Worm (Caenorhabditis elegans): ENCODE measurements around the gene rnp-7.

The rnp-7 gene

ce11 chrIII:7153747-7154238 lies 7.2 kb downstream of the rnp-7 start, which contains the start of gene ogt-1:
Gene ogt-1, minus strand, starts transcription at chrIII:7153797.
- peak; percentile 25 for TF ChIP-seq hmg-4 (GFP tag; optimal IDR thresholded peaks at IDR 0.05)
- TF ChIP-seq F13C5.2 (tag; optimal IDR thresholded peaks at IDR 0.05) = peak; percentile 32
- TF ChIP-seq ceh-13 (GFP tag; optimal IDR thresholded peaks at IDR 0.05) = no peak

ce11 chrIII:7152569-7152968 lies 8.4 kb downstream of the rnp-7 start:
- no peak for TF ChIP-seq hnd-1 (tag; optimal IDR thresholded peaks at IDR 0.05)
- TF ChIP-seq aly-1 (tag; optimal IDR thresholded peaks at IDR 0.05) = no peak
- TF ChIP-seq hmbx-1 (tag; optimal IDR thresholded peaks at IDR 0.05) = no peak
- TF ChIP-seq ets-7 (tag; optimal IDR thresholded peaks at IDR 0.05) = no peak
- TF ChIP-seq F13C5.2 (tag; optimal IDR thresholded peaks at IDR 0.05) = no peak
- TF ChIP-seq tbx-11 (GFP tag; IDR thresholded peaks at IDR 0.05) = no peak
- no peak for TF ChIP-seq ceh-36 (tag; optimal IDR thresholded peaks at IDR 0.05)
- no peak for TF ChIP-seq tra-4 (tag; optimal IDR thresholded peaks at IDR 0.05)
- no peak for TF ChIP-seq sea-1 (GFP tag; conservative IDR thresholded peaks at IDR 0.05)
- no peak for TF ChIP-seq flt-1 (GFP tag; IDR thresholded peaks at IDR 0.05)
- TF ChIP-seq ceh-13 (GFP tag; optimal IDR thresholded peaks at IDR 0.05) = no peak
- no peak for TF ChIP-seq scrt-1 (GFP tag; IDR thresholded peaks at IDR 0.05)
- TF ChIP-seq hmg-4 (GFP tag; optimal IDR thresholded peaks at IDR 0.05) = no peak
- no peak for TF ChIP-seq B0310.2 (tag; optimal IDR thresholded peaks at IDR 0.05)
- TF ChIP-seq ama-1 (optimal IDR thresholded peaks at IDR 0.05) = no peak
- TF ChIP-seq pes-1 (GFP tag; IDR thresholded peaks at IDR 0.05) = no peak
- no peak for TF ChIP-seq tbx-37 (GFP tag; conservative IDR thresholded peaks at IDR 0.05)

- TF ChIP-seq tbx-11 (GFP tag; IDR thresholded peaks at IDR 0.05) (no peak), hnd-1 (tag; optimal IDR thresholded peaks at IDR 0.05) (no peak), tbx-37 (GFP tag; conservative IDR thresholded peaks at IDR 0.05) (no peak), sea-1 (GFP tag; conservative IDR thresholded peaks at IDR 0.05) (no peak), ama-1 (optimal IDR thresholded peaks at IDR 0.05) (no peak), tra-4 (tag; optimal IDR thresholded peaks at IDR 0.05) (no peak), flt-1 (GFP tag; IDR thresholded peaks at IDR 0.05) (no peak), B0310.2 (tag; optimal IDR thresholded peaks at IDR 0.05) (no peak), ets-7 (tag; optimal IDR thresholded peaks at IDR 0.05) (no peak), hmg-4 (GFP tag; optimal IDR thresholded peaks at IDR 0.05) (no peak), aly-1 (tag; optimal IDR thresholded peaks at IDR 0.05) (no peak), F13C5.2 (tag; optimal IDR thresholded peaks at IDR 0.05) (no peak), ceh-36 (tag; optimal IDR thresholded peaks at IDR 0.05) (no peak), scrt-1 (GFP tag; IDR thresholded peaks at IDR 0.05) (no peak), ceh-13 (GFP tag; optimal IDR thresholded peaks at IDR 0.05) (no peak), pes-1 (GFP tag; IDR thresholded peaks at IDR 0.05) (no peak), hmbx-1 (tag; optimal IDR thresholded peaks at IDR 0.05) (no peak)
Observed at ce11 chrIII:7150162-7150561, 10.8 kb downstream of the rnp-7 start.

- TF ChIP-seq ama-1 (optimal IDR thresholded peaks at IDR 0.05) (no peak), hmbx-1 (tag; optimal IDR thresholded peaks at IDR 0.05) (no peak), tbx-11 (GFP tag; IDR thresholded peaks at IDR 0.05) (no peak), F13C5.2 (tag; optimal IDR thresholded peaks at IDR 0.05) (no peak), flt-1 (GFP tag; IDR thresholded peaks at IDR 0.05) (no peak), scrt-1 (GFP tag; IDR thresholded peaks at IDR 0.05) (no peak), sea-1 (GFP tag; conservative IDR thresholded peaks at IDR 0.05) (no peak), ceh-36 (tag; optimal IDR thresholded peaks at IDR 0.05) (no peak), tra-4 (tag; optimal IDR thresholded peaks at IDR 0.05) (no peak), hnd-1 (tag; optimal IDR thresholded peaks at IDR 0.05) (no peak), ceh-13 (GFP tag; optimal IDR thresholded peaks at IDR 0.05) (no peak), pes-1 (GFP tag; IDR thresholded peaks at IDR 0.05) (no peak), B0310.2 (tag; optimal IDR thresholded peaks at IDR 0.05) (no peak), hmg-4 (GFP tag; optimal IDR thresholded peaks at IDR 0.05) (no peak), tbx-37 (GFP tag; conservative IDR thresholded peaks at IDR 0.05) (no peak), ets-7 (tag; optimal IDR thresholded peaks at IDR 0.05) (no peak), aly-1 (tag; optimal IDR thresholded peaks at IDR 0.05) (no peak)
Observed at ce11 chrIII:7148191-7148590, 12.8 kb downstream of the rnp-7 start.

ce11 chrIII:7146341-7146740 lies 14.6 kb downstream of the rnp-7 start:
- no peak for TF ChIP-seq aly-1 (tag; optimal IDR thresholded peaks at IDR 0.05)
- no peak for TF ChIP-seq sea-1 (GFP tag; conservative IDR thresholded peaks at IDR 0.05)
- TF ChIP-seq flt-1 (GFP tag; IDR thresholded peaks at IDR 0.05) = no peak
- TF ChIP-seq hmg-4 (GFP tag; optimal IDR thresholded peaks at IDR 0.05) = no peak
- no peak for TF ChIP-seq hmbx-1 (tag; optimal IDR thresholded peaks at IDR 0.05)
- no peak for TF ChIP-seq scrt-1 (GFP tag; IDR thresholded peaks at IDR 0.05)
- no peak for TF ChIP-seq tra-4 (tag; optimal IDR thresholded peaks at IDR 0.05)
- TF ChIP-seq ama-1 (optimal IDR thresholded peaks at IDR 0.05) = no peak
- TF ChIP-seq B0310.2 (tag; optimal IDR thresholded peaks at IDR 0.05) = no peak
- no peak for TF ChIP-seq F13C5.2 (tag; optimal IDR thresholded peaks at IDR 0.05)
- no peak for TF ChIP-seq tbx-11 (GFP tag; IDR thresholded peaks at IDR 0.05)
- TF ChIP-seq hnd-1 (tag; optimal IDR thresholded peaks at IDR 0.05) = no peak
- TF ChIP-seq ets-7 (tag; optimal IDR thresholded peaks at IDR 0.05) = no peak
- TF ChIP-seq ceh-13 (GFP tag; optimal IDR thresholded peaks at IDR 0.05) = no peak

ce11 chrIII:7144749-7145148 lies 16.2 kb downstream of the rnp-7 start, which contains the start of gene glr-2:
Gene glr-2, minus strand, starts transcription at chrIII:7144959.
- no peak for TF ChIP-seq ceh-13 (GFP tag; optimal IDR thresholded peaks at IDR 0.05)
- TF ChIP-seq hnd-1 (tag; optimal IDR thresholded peaks at IDR 0.05) = no peak
- TF ChIP-seq hmbx-1 (tag; optimal IDR thresholded peaks at IDR 0.05) = no peak
- TF ChIP-seq ama-1 (optimal IDR thresholded peaks at IDR 0.05) = no peak
- no peak for TF ChIP-seq tbx-37 (GFP tag; conservative IDR thresholded peaks at IDR 0.05)
- TF ChIP-seq ceh-36 (tag; optimal IDR thresholded peaks at IDR 0.05) = no peak
- no peak for TF ChIP-seq F13C5.2 (tag; optimal IDR thresholded peaks at IDR 0.05)
- no peak for TF ChIP-seq sea-1 (GFP tag; conservative IDR thresholded peaks at IDR 0.05)
- TF ChIP-seq scrt-1 (GFP tag; IDR thresholded peaks at IDR 0.05) = no peak
- TF ChIP-seq B0310.2 (tag; optimal IDR thresholded peaks at IDR 0.05) = no peak
- no peak for TF ChIP-seq pes-1 (GFP tag; IDR thresholded peaks at IDR 0.05)
- no peak for TF ChIP-seq flt-1 (GFP tag; IDR thresholded peaks at IDR 0.05)
- no peak for TF ChIP-seq tra-4 (tag; optimal IDR thresholded peaks at IDR 0.05)
- TF ChIP-seq hmg-4 (GFP tag; optimal IDR thresholded peaks at IDR 0.05) = no peak
- no peak for TF ChIP-seq tbx-11 (GFP tag; IDR thresholded peaks at IDR 0.05)
- no peak for TF ChIP-seq ets-7 (tag; optimal IDR thresholded peaks at IDR 0.05)
- TF ChIP-seq aly-1 (tag; optimal IDR thresholded peaks at IDR 0.05) = no peak

ce11 chrIII:7142172-7142601 lies 18.8 kb downstream of the rnp-7 start:
- TF ChIP-seq pes-1 (GFP tag; IDR thresholded peaks at IDR 0.05) (peak; percentile 53; the same call in 1 of the 2 replicates), hnd-1 (tag; optimal IDR thresholded peaks at IDR 0.05) (no peak), ama-1 (optimal IDR thresholded peaks at IDR 0.05) (peak; percentile 90)
